Fruit fly (Drosophila melanogaster) whole organism, embryonic: ENCODE data around the gene CG43401.

ENCODE experiments used
- Adf1 ChIP-seq: fragments of 200-800 bp; sonication (Bioruptor generic); IDR thresholded peaks from 2 replicates; pipeline ENCODE4 v1.3.6; 2022; ENCODE audit warnings: missing biosample characterization, missing genetic modification characterization
- Asciz ChIP-seq: fragments of 200-800 bp; sonication (Bioruptor generic); optimal IDR thresholded peaks from 2 replicates; lab custom pipeline; 2017; ENCODE audit warnings: missing biosample characterization, mild to moderate bottlenecking, missing genetic modification characterization, missing genetic modification reagents
- Bgb ChIP-seq: fragments of 200-800 bp; sonication (Bioruptor generic); IDR thresholded peaks from 2 replicates; pipeline ENCODE4 v1.3.6; 2022; ENCODE audit warnings: missing biosample characterization, missing genetic modification characterization; ENCODE audit not compliant: partially characterized antibody
- BtbVII ChIP-seq: fragments of 200-800 bp; sonication (Bioruptor generic); optimal IDR thresholded peaks from 3 replicates; lab custom pipeline; 2017; ENCODE audit warnings: missing biosample characterization, mild to moderate bottlenecking, missing genetic modification characterization
- CG10431 ChIP-seq: fragments of 200-800 bp; sonication (Bioruptor generic); optimal IDR thresholded peaks from 3 replicates; lab custom pipeline; 2018; ENCODE audit warnings: missing biosample characterization, mild to moderate bottlenecking, missing genetic modification characterization
- CG10565 ChIP-seq: fragments of 200-800 bp; sonication (Bioruptor generic); optimal IDR thresholded peaks from 3 replicates; lab custom pipeline; 2016; ENCODE audit warnings: missing biosample characterization, mild to moderate bottlenecking, missing genetic modification characterization
- CG11093 ChIP-seq: fragments of 200-800 bp; sonication (Bioruptor generic); IDR thresholded peaks from 3 replicates; pipeline ENCODE4 v1.3.6; 2022; ENCODE audit warnings: missing biosample characterization, missing genetic modification characterization
- CG12391 ChIP-seq: fragments of 200-800 bp; sonication (Bioruptor generic); optimal IDR thresholded peaks from 3 replicates; lab custom pipeline; 2018; ENCODE audit warnings: missing biosample characterization, mild to moderate bottlenecking, missing genetic modification characterization, moderate library complexity
- CG12942 ChIP-seq: fragments of 200-800 bp; sonication (Bioruptor generic); optimal IDR thresholded peaks from 3 replicates; lab custom pipeline; 2016; ENCODE audit warnings: missing biosample characterization, missing genetic modification characterization
- CG13624 ChIP-seq: fragments of 200-800 bp; sonication (Bioruptor generic); optimal IDR thresholded peaks from 2 replicates; lab custom pipeline; 2016; ENCODE audit warnings: missing biosample characterization, missing genetic modification characterization
- CG13894 ChIP-seq: fragments of 200-800 bp; sonication (Bioruptor generic); optimal IDR thresholded peaks from 3 replicates; lab custom pipeline; 2018; ENCODE audit warnings: missing biosample characterization, mild to moderate bottlenecking, missing genetic modification characterization, moderate library complexity
- CG15696 ChIP-seq: fragments of 200-800 bp; sonication (Bioruptor generic); optimal IDR thresholded peaks from 2 replicates; lab custom pipeline; 2019; ENCODE audit warnings: missing biosample characterization, mild to moderate bottlenecking, missing genetic modification characterization, moderate library complexity
- CG1792 ChIP-seq: fragments of 200-800 bp; sonication (Bioruptor generic); optimal IDR thresholded peaks from 2 replicates; lab custom pipeline; 2016; ENCODE audit warnings: missing biosample characterization, missing genetic modification characterization
- CG2199 ChIP-seq: fragments of 200-800 bp; sonication (Bioruptor generic); IDR thresholded peaks from 3 replicates; pipeline ENCODE4 v1.3.6; 2022; ENCODE audit warnings: missing biosample characterization, missing genetic modification characterization
- CG2712 ChIP-seq: fragments of 200-800 bp; optimal IDR thresholded peaks from 3 replicates; lab custom pipeline; 2019; ENCODE audit warnings: missing biosample characterization, mild to moderate bottlenecking, missing genetic modification characterization, moderate library complexity
- CG31224 ChIP-seq: fragments of 200-800 bp; sonication (Bioruptor generic); IDR thresholded peaks from 2 replicates; pipeline ENCODE4 v1.3.6; 2022; ENCODE audit warnings: missing biosample characterization, missing genetic modification characterization
- CG4404 ChIP-seq: fragments of 200-800 bp; sonication (Bioruptor generic); IDR thresholded peaks from 2 replicates; pipeline ENCODE4 v1.3.6; 2022; ENCODE audit warnings: missing biosample characterization, missing genetic modification characterization
- CG5180 ChIP-seq: fragments of 200-800 bp; sonication (Bioruptor generic); optimal IDR thresholded peaks from 3 replicates; lab custom pipeline; 2017; ENCODE audit warnings: missing biosample characterization, missing genetic modification characterization, mild to moderate bottlenecking, moderate library complexity, missing genetic modification reagents
- CG6791 ChIP-seq: fragments of 200-800 bp; sonication (Bioruptor generic); IDR thresholded peaks from 3 replicates; pipeline ENCODE4 v1.3.6; 2022; ENCODE audit warnings: missing biosample characterization, missing genetic modification characterization; ENCODE audit not compliant: partially characterized antibody
- CG6813 ChIP-seq: fragments of 200-800 bp; sonication (Bioruptor generic); optimal IDR thresholded peaks from 2 replicates; lab custom pipeline; 2017; ENCODE audit warnings: missing biosample characterization, missing genetic modification characterization, mild to moderate bottlenecking, moderate library complexity, missing genetic modification reagents
- CG7786 ChIP-seq: fragments of 200-800 bp; sonication (Bioruptor generic); optimal IDR thresholded peaks from 2 replicates; lab custom pipeline; 2016; ENCODE audit warnings: missing biosample characterization, missing genetic modification characterization
- CG7963 ChIP-seq: fragments of 200-800 bp; sonication (Bioruptor generic); IDR thresholded peaks from 3 replicates; pipeline ENCODE4 v1.3.6; 2022; ENCODE audit warnings: missing biosample characterization, missing genetic modification characterization; ENCODE audit not compliant: partially characterized antibody
- CG9215 ChIP-seq: fragments of 200-800 bp; sonication (Bioruptor generic); IDR thresholded peaks from 2 replicates; pipeline ENCODE4 v1.3.6; 2022; ENCODE audit warnings: missing biosample characterization, missing genetic modification characterization
- CkIIα-i1 ChIP-seq: fragments of 200-800 bp; sonication (Bioruptor generic); IDR thresholded peaks from 2 replicates; pipeline ENCODE4 v1.3.6; 2022; ENCODE audit warnings: missing biosample characterization, missing genetic modification characterization
- D ChIP-seq, 2 experiments: fragments of 200-800 bp in 1 of 2; fragments of >200 bp in 1 of 2; sonication (Bioruptor generic) in 1 of 2; optimal IDR thresholded peaks; 2 replicates in 1 of 2; 3 replicates in 1 of 2; lab custom pipeline; 2017; ENCODE audit warnings: mild to moderate bottlenecking in 1 of 2, missing biosample characterization in 1 of 2, missing genetic modification characterization in 1 of 2, missing genetic modification reagents in 1 of 2
- Dek ChIP-seq: fragments of 200-800 bp; sonication (Bioruptor generic); optimal IDR thresholded peaks from 3 replicates; lab custom pipeline; 2019; ENCODE audit warnings: missing biosample characterization, mild to moderate bottlenecking, missing genetic modification characterization, moderate library complexity
- Ets65A ChIP-seq: fragments of 200-800 bp; sonication (Bioruptor generic); peaks from one replicate; lab custom pipeline; 2016; ENCODE audit warnings: missing biosample characterization, missing genetic modification characterization
- HHEX ChIP-seq: fragments of 200-800 bp; sonication (Bioruptor generic); optimal IDR thresholded peaks from 3 replicates; lab custom pipeline; 2017; ENCODE audit warnings: missing biosample characterization, mild to moderate bottlenecking, missing genetic modification characterization, missing genetic modification reagents
- Hmr ChIP-seq: fragments of 200-800 bp; sonication (Bioruptor generic); optimal IDR thresholded peaks from 3 replicates; lab custom pipeline; 2017; ENCODE audit warnings: mild to moderate bottlenecking, missing biosample characterization, missing genetic modification reagents, missing genetic modification characterization
- Lim3 ChIP-seq: fragments of 200-800 bp; sonication (Bioruptor generic); IDR thresholded peaks from 2 replicates; pipeline ENCODE4 v1.3.6; 2022; ENCODE audit warnings: missing biosample characterization, missing genetic modification characterization
- Meics ChIP-seq: fragments of 200-800 bp; sonication (Bioruptor generic); optimal IDR thresholded peaks from 2 replicates; lab custom pipeline; 2017; ENCODE audit warnings: missing biosample characterization, mild to moderate bottlenecking, missing genetic modification characterization
- Ravus ChIP-seq: fragments of 200-800 bp; sonication (Bioruptor generic); IDR thresholded peaks from 2 replicates; pipeline ENCODE4 v1.3.6; 2022; ENCODE audit warnings: missing biosample characterization, missing genetic modification characterization
- Sox100B ChIP-seq: fragments of 200-800 bp; sonication (Bioruptor generic); optimal IDR thresholded peaks from 3 replicates; lab custom pipeline; 2018; ENCODE audit warnings: missing biosample characterization, mild to moderate bottlenecking, missing genetic modification characterization
- Sry-δ ChIP-seq: fragments of 200-800 bp; sonication (Bioruptor generic); optimal IDR thresholded peaks from 2 replicates; lab custom pipeline; 2016; ENCODE audit warnings: missing biosample characterization, missing genetic modification characterization
- Ssrp ChIP-seq: fragments of 200-800 bp; sonication (Bioruptor generic); optimal IDR thresholded peaks from 2 replicates; lab custom pipeline; 2018; ENCODE audit warnings: missing biosample characterization, mild to moderate bottlenecking, missing genetic modification characterization, moderate library complexity
- Stat92E ChIP-seq, 3 experiments: fragments of >200 bp in 2 of 3; fragments of 200-800 bp in 1 of 3; sonication (Bioruptor generic) in 1 of 3; optimal IDR thresholded peaks; 2 replicates each; lab custom pipeline; 2017 to 2019; ENCODE audit warnings: missing biosample characterization in 3 of 3, missing genetic modification characterization in 3 of 3, mild to moderate bottlenecking in 1 of 3, moderate library complexity in 1 of 3
- chinmo ChIP-seq: fragments of 200-800 bp; sonication (Bioruptor generic); IDR thresholded peaks from 4 replicates; pipeline ENCODE4 v1.3.6; 2022; ENCODE audit warnings: missing biosample characterization, missing genetic modification characterization; ENCODE audit not compliant: partially characterized antibody
- corto ChIP-seq: fragments of 200-800 bp; sonication (Bioruptor generic); optimal IDR thresholded peaks from 2 replicates; lab custom pipeline; 2016; ENCODE audit warnings: missing biosample characterization, mild to moderate bottlenecking, missing genetic modification characterization, moderate library complexity
- dpn ChIP-seq, 2 experiments: fragments of 200-800 bp; sonication (Bioruptor generic); optimal IDR thresholded peaks; 3 replicates each; lab custom pipeline; 2016; ENCODE audit warnings: missing biosample characterization in 2 of 2, missing genetic modification characterization in 2 of 2
- gsb ChIP-seq: fragments of 200-800 bp; sonication (Bioruptor generic); IDR thresholded peaks from 2 replicates; pipeline ENCODE4 v1.3.6; 2022; ENCODE audit warnings: missing biosample characterization, missing genetic modification characterization
- hth ChIP-seq: fragments of >200 bp; optimal IDR thresholded peaks from 2 replicates; lab custom pipeline; 2017; ENCODE audit warnings: inconsistent platforms
- knrl ChIP-seq: fragments of 200-800 bp; sonication (Bioruptor generic); IDR thresholded peaks from 3 replicates; pipeline ENCODE4 v1.3.6; 2022; ENCODE audit warnings: missing biosample characterization, missing genetic modification characterization; ENCODE audit not compliant: partially characterized antibody
- pho ChIP-seq: fragments of 200-800 bp; sonication (Bioruptor generic); optimal IDR thresholded peaks from 2 replicates; lab custom pipeline; 2016; ENCODE audit warnings: missing biosample characterization, missing genetic modification characterization
- salm ChIP-seq: fragments of 200-800 bp; sonication (Bioruptor generic); optimal IDR thresholded peaks from 2 replicates; lab custom pipeline; 2018; ENCODE audit warnings: missing biosample characterization, mild to moderate bottlenecking, missing genetic modification characterization
- sob ChIP-seq: fragments of 200-800 bp; sonication (Bioruptor generic); IDR thresholded peaks from 2 replicates; pipeline ENCODE4 v1.3.6; 2022; ENCODE audit warnings: missing biosample characterization, missing genetic modification characterization
- stwl ChIP-seq: fragments of 200-800 bp; sonication (Bioruptor generic); optimal IDR thresholded peaks from 3 replicates; lab custom pipeline; 2018; ENCODE audit warnings: missing biosample characterization, mild to moderate bottlenecking, missing genetic modification characterization, moderate library complexity
- tap ChIP-seq: fragments of 200-800 bp; optimal IDR thresholded peaks from 3 replicates; lab custom pipeline; 2019; ENCODE audit warnings: missing biosample characterization, mild to moderate bottlenecking, missing genetic modification characterization, moderate library complexity
- tio ChIP-seq: fragments of 200-800 bp; sonication (Bioruptor generic); optimal IDR thresholded peaks from 2 replicates; lab custom pipeline; 2017; ENCODE audit warnings: missing biosample characterization, missing genetic modification characterization, inconsistent platforms
- trem ChIP-seq: fragments of 200-800 bp; optimal IDR thresholded peaks from 3 replicates; lab custom pipeline; 2019; ENCODE audit warnings: missing biosample characterization, mild to moderate bottlenecking, missing genetic modification characterization, moderate library complexity
- unpg ChIP-seq: fragments of 200-800 bp; sonication (Bioruptor generic); optimal IDR thresholded peaks from 3 replicates; lab custom pipeline; 2018; ENCODE audit warnings: missing biosample characterization, mild to moderate bottlenecking, missing genetic modification characterization, moderate library complexity

CG43401 gene

dm6 chr2L:1433732-1434131, 5.5 kb downstream of the CG43401 start (continued):
- peak; percentile 90 for TF ChIP-seq HHEX (GFP tag; lab: Kevin White, UChicago)
- peak; percentile 71 for TF ChIP-seq salm (tag; lab: Kevin White, UChicago)
- peak; percentile 94 for TF ChIP-seq CG2712 (tag; lab: Kevin White, UChicago)
- peak; percentile 93 for TF ChIP-seq CG11093
- peak; percentile 70 for TF ChIP-seq Hmr
- TF ChIP-seq knrl, result no peak
- peak; percentile 78 for TF ChIP-seq Meics (GFP tag; lab: Kevin White, UChicago)
- TF ChIP-seq Ssrp (tag; lab: Kevin White, UChicago), result no peak
- TF ChIP-seq CG7963, result no peak
- TF ChIP-seq CkIIα-i1 (GFP tag; lab: Robert Waterston, UW), result no peak
- TF ChIP-seq gsb (GFP tag; lab: Robert Waterston, UW), result peak; percentile 66
- TF ChIP-seq Sox100B (GFP tag; lab: Kevin White, UChicago), result peak; percentile 72
- no peak for TF ChIP-seq sob (GFP tag; lab: Robert Waterston, UW)
- TF ChIP-seq CG6791 (GFP tag; lab: Robert Waterston, UW), result no peak
- TF ChIP-seq chinmo (GFP tag; lab: Robert Waterston, UW), result no peak
- no peak for TF ChIP-seq unpg (GFP tag; lab: Kevin White, UChicago)
- no peak for TF ChIP-seq CG13894
- no peak for TF ChIP-seq D (optimal IDR thresholded peaks at IDR 0.05; lab: Kevin White, UChicago)
- TF ChIP-seq D (GFP tag; optimal IDR thresholded peaks at IDR 0.05; lab: Kevin White, UChicago), result peak; percentile 94
- TF ChIP-seq Ravus, result no peak
- no peak for TF ChIP-seq CG1792 (GFP tag; lab: Kevin White, UChicago)
- TF ChIP-seq Adf1 (GFP tag; lab: Robert Waterston, UW), result no peak
- TF ChIP-seq Ets65A (GFP tag; lab: Kevin White, UChicago), result no peak
- TF ChIP-seq CG12942, result peak; percentile 78
- TF ChIP-seq tap (tag; lab: Kevin White, UChicago), result peak; percentile 93
- TF ChIP-seq CG4404, result peak; percentile 90
- no peak for TF ChIP-seq hth (lab: Kevin White, UChicago)
- TF ChIP-seq Asciz (GFP tag; lab: Kevin White, UChicago), result peak; percentile 92
- TF ChIP-seq tio (GFP tag; lab: Kevin White, UChicago), result peak; percentile 81
- peak; percentile 87 for TF ChIP-seq CG5180 (GFP tag; lab: Kevin White, UChicago)
- peak; percentile 74 for TF ChIP-seq CG9215 (GFP tag; lab: Robert Waterston, UW)
- no peak for TF ChIP-seq Stat92E (GFP tag; optimal IDR thresholded peaks at IDR 0.05; lab: Kevin White, UChicago)
- TF ChIP-seq CG10565, result no peak
- TF ChIP-seq BtbVII, result peak; percentile 78
- TF ChIP-seq Sry-δ (GFP tag; lab: Kevin White, UChicago), result no peak
- no peak for TF ChIP-seq Bgb
- peak; percentile 54 to 82 for TF ChIP-seq dpn (GFP tag; optimal IDR thresholded peaks at IDR 0.05; lab: Kevin White, UChicago)
- TF ChIP-seq CG12391 (tag; lab: Kevin White, UChicago), result peak; percentile 91
- TF ChIP-seq stwl (tag; lab: Kevin White, UChicago), result peak; percentile 26
- TF ChIP-seq CG2199, result peak; percentile 92; the same call in 2 of the 3 replicates
- peak; percentile 84 for TF ChIP-seq CG15696 (tag; lab: Kevin White, UChicago)
- TF ChIP-seq Dek (tag; lab: Kevin White, UChicago), result peak; percentile 57
- TF ChIP-seq CG6813, result peak; percentile 88
- TF ChIP-seq CG10431 (GFP tag; lab: Kevin White, UChicago), result no peak
- TF ChIP-seq CG13624 (GFP tag; lab: Kevin White, UChicago), result no peak
- peak; percentile 15 for TF ChIP-seq pho
- TF ChIP-seq CG7786 (GFP tag; lab: Kevin White, UChicago), result peak; percentile 88
- TF ChIP-seq Lim3 (GFP tag; lab: Robert Waterston, UW), result peak; percentile 90
- TF ChIP-seq CG31224 (GFP tag; lab: Robert Waterston, UW), result peak; percentile 53; the same call in 1 of the 2 replicates
- TF ChIP-seq trem, result peak; percentile 85
- TF ChIP-seq corto (GFP tag; lab: Kevin White, UChicago), result no peak
